Worm (Caenorhabditis elegans) whole organism, young adult: Measurements from ENCODE around the gene fbxa-82.

Source experiments
- B0019.2 ChIP-seq: fragments of 200-800 bp; sonication (Bioruptor generic); conservative IDR thresholded peaks from 2 replicates; pipeline ENCODE4 v1.3.6; 2022; ENCODE audit warnings: missing genetic modification reagents, missing genetic modification characterization, missing compliant biosample characterization
- B0035.1 ChIP-seq: sonication (generic microtip); optimal IDR thresholded peaks from 2 replicates; lab custom pipeline; 2016; ENCODE audit warnings: missing genetic modification characterization, mild to moderate bottlenecking, missing compliant biosample characterization, missing genotype, missing genetic modification reagents
- C06A6.2 ChIP-seq: fragments of 200-800 bp; sonication (Bioruptor generic); conservative IDR thresholded peaks from 2 replicates; pipeline ENCODE4 v1.3.6; 2022; ENCODE audit warnings: missing genetic modification characterization, missing compliant biosample characterization
- C17E4.6 ChIP-seq: fragments of 200-800 bp; sonication (Bioruptor generic); IDR thresholded peaks from 2 replicates; pipeline ENCODE4 v1.3.6; 2022; ENCODE audit warnings: missing genetic modification reagents, missing genetic modification characterization, missing compliant biosample characterization
- D2030.7 ChIP-seq: fragments of 200-800 bp; sonication (Bioruptor generic); IDR thresholded peaks from 2 replicates; pipeline ENCODE4 v1.3.6; 2022; ENCODE audit warnings: missing genetic modification reagents, missing genetic modification characterization, missing compliant biosample characterization
- F22D6.2 ChIP-seq: sonication (generic microtip); optimal IDR thresholded peaks from 2 replicates; lab custom pipeline; 2016; ENCODE audit warnings: mild to moderate bottlenecking, missing genetic modification characterization, missing compliant biosample characterization
- F33H1.4 ChIP-seq: fragments of 200-800 bp; sonication (Bioruptor generic); IDR thresholded peaks from 2 replicates; pipeline ENCODE4 v1.3.6; 2022; ENCODE audit warnings: missing genetic modification reagents, missing genetic modification characterization, missing compliant biosample characterization
- F52B5.7 ChIP-seq: sonication (generic microtip); optimal IDR thresholded peaks from 2 replicates; lab custom pipeline; 2016; ENCODE audit warnings: mild to moderate bottlenecking, missing genetic modification characterization, missing compliant biosample characterization
- F55B11.4 ChIP-seq: sonication (generic microtip); optimal IDR thresholded peaks from 2 replicates; lab custom pipeline; 2016; ENCODE audit warnings: missing compliant biosample characterization, missing genetic modification characterization, borderline replicate concordance; ENCODE audit not compliant: insufficient read depth
- F57A8.1 ChIP-seq: fragments of 200-800 bp; sonication (Bioruptor generic); optimal IDR thresholded peaks from 2 replicates; lab custom pipeline; 2018; ENCODE audit warnings: mild to moderate bottlenecking, missing genetic modification characterization, moderate library complexity, missing compliant biosample characterization
- Y53F4B.3 ChIP-seq: fragments of 200-800 bp; sonication (Bioruptor generic); IDR thresholded peaks from 2 replicates; pipeline ENCODE4 v1.3.6; 2022; ENCODE audit warnings: missing genetic modification reagents, missing genetic modification characterization, missing compliant biosample characterization
- Y79H2A.3 ChIP-seq: fragments of 200-800 bp; sonication (Bioruptor generic); conservative IDR thresholded peaks from 2 replicates; pipeline ENCODE4 v1.3.6; 2022; ENCODE audit warnings: missing genetic modification reagents, missing genetic modification characterization, missing compliant biosample characterization
- attf-3 ChIP-seq: fragments of 200-800 bp; sonication (Bioruptor generic); conservative IDR thresholded peaks from 2 replicates; pipeline ENCODE4 v1.3.6; 2022; ENCODE audit warnings: missing genetic modification reagents, missing genetic modification characterization, missing compliant biosample characterization
- attf-5 ChIP-seq: fragments of 200-800 bp; sonication (Bioruptor generic); optimal IDR thresholded peaks from 2 replicates; lab custom pipeline; 2018; ENCODE audit warnings: mild to moderate bottlenecking, missing genetic modification characterization, missing compliant biosample characterization
- bed-1 ChIP-seq: fragments of 200-800 bp; sonication (Bioruptor generic); IDR thresholded peaks from 2 replicates; pipeline ENCODE4 v1.3.6; 2022; ENCODE audit warnings: missing genetic modification reagents, missing genetic modification characterization, missing compliant biosample characterization
- cebp-1 ChIP-seq, 2 experiments: fragments of 200-800 bp in 1 of 2; sonication (Bioruptor generic) in 1 of 2; sonication (generic microtip) in 1 of 2; IDR thresholded peaks in 1 of 2; optimal IDR thresholded peaks in 1 of 2; 2 replicates each; pipeline versions ENCODE4 v1.3.6 to Lab custom; 2017 to 2022; ENCODE audit warnings: missing compliant biosample characterization in 2 of 2, missing genetic modification characterization in 2 of 2, mild to moderate bottlenecking in 1 of 2, missing genetic modification reagents in 1 of 2, moderate library complexity in 1 of 2
- ceh-27 ChIP-seq: fragments of 200-800 bp; sonication (Bioruptor generic); optimal IDR thresholded peaks from 2 replicates; lab custom pipeline; 2018; ENCODE audit warnings: mild to moderate bottlenecking, missing genetic modification characterization, moderate library complexity, missing compliant biosample characterization
- ceh-40 ChIP-seq: fragments of 200-800 bp; sonication (Bioruptor generic); IDR thresholded peaks from 2 replicates; pipeline ENCODE4 v1.3.6; 2022; ENCODE audit warnings: missing genetic modification characterization, missing compliant biosample characterization
- chd-7 ChIP-seq: sonication (generic microtip); optimal IDR thresholded peaks from 2 replicates; lab custom pipeline; 2016; ENCODE audit warnings: mild to moderate bottlenecking, missing genetic modification characterization, moderate library complexity, missing compliant biosample characterization
- dox-1 ChIP-seq: fragments of 200-800 bp; sonication (Bioruptor generic); IDR thresholded peaks from 2 replicates; pipeline ENCODE4 v1.3.6; 2022; ENCODE audit warnings: missing genetic modification reagents, missing genetic modification characterization, missing compliant biosample characterization
- efl-1 ChIP-seq: fragments of 150-350 bp; optimal IDR thresholded peaks from 2 replicates; lab custom pipeline; 2014; ENCODE audit warnings: missing biosample characterization, missing genetic modification reagents, missing genetic modification characterization
- egrh-3 ChIP-seq: fragments of 200-800 bp; sonication (Bioruptor generic); IDR thresholded peaks from 2 replicates; pipeline ENCODE4 v1.3.6; 2022; ENCODE audit warnings: missing genetic modification reagents, missing genetic modification characterization, missing compliant biosample characterization
- ekl-4 ChIP-seq: fragments of 200-800 bp; sonication (Bioruptor generic); IDR thresholded peaks from 2 replicates; pipeline ENCODE4 v1.3.6; 2022; ENCODE audit warnings: missing genetic modification reagents, missing genetic modification characterization, missing compliant biosample characterization
- fkh-3 ChIP-seq: sonication (generic microtip); optimal IDR thresholded peaks from 2 replicates; lab custom pipeline; 2016; ENCODE audit warnings: mild to moderate bottlenecking, missing genetic modification characterization, missing compliant biosample characterization
- him-1 ChIP-seq: sonication (generic microtip); optimal IDR thresholded peaks from 2 replicates; lab custom pipeline; 2016; ENCODE audit warnings: missing genotype, missing genetic modification reagents, missing genetic modification characterization, missing compliant biosample characterization
- hlh-26 ChIP-seq: fragments of 200-800 bp; sonication (Bioruptor generic); conservative IDR thresholded peaks from 2 replicates; pipeline ENCODE4 v1.3.6; 2022; ENCODE audit warnings: missing genetic modification reagents, missing genetic modification characterization, missing compliant biosample characterization
- hmg-1.2 ChIP-seq: fragments of 200-800 bp; sonication (Bioruptor generic); IDR thresholded peaks from 2 replicates; pipeline ENCODE4 v1.3.6; 2022; ENCODE audit warnings: missing genetic modification reagents, missing genetic modification characterization, missing compliant biosample characterization
- let-607 ChIP-seq, 2 experiments: fragments of 200-800 bp in 1 of 2; sonication (Bioruptor generic) in 1 of 2; sonication (generic microtip) in 1 of 2; optimal IDR thresholded peaks; 2 replicates each; lab custom pipeline; 2016 to 2018; ENCODE audit warnings: mild to moderate bottlenecking in 2 of 2, missing compliant biosample characterization in 2 of 2, missing genetic modification characterization in 2 of 2, moderate library complexity in 2 of 2, missing genotype in 1 of 2
- madf-10 ChIP-seq: sonication (generic microtip); optimal IDR thresholded peaks from 2 replicates; lab custom pipeline; 2016; ENCODE audit warnings: mild to moderate bottlenecking, missing genetic modification characterization, missing compliant biosample characterization
- madf-3 ChIP-seq: fragments of 200-800 bp; sonication (Bioruptor generic); IDR thresholded peaks from 2 replicates; pipeline ENCODE4 v1.3.6; 2022; ENCODE audit warnings: missing genetic modification reagents, missing genetic modification characterization, missing compliant biosample characterization
- madf-8 ChIP-seq: fragments of 200-800 bp; sonication (Bioruptor generic); conservative IDR thresholded peaks from 2 replicates; pipeline ENCODE4 v1.3.6; 2022; ENCODE audit warnings: missing genetic modification reagents, missing genetic modification characterization, missing compliant biosample characterization
- mcd-1 ChIP-seq: fragments of 200-800 bp; sonication (Bioruptor generic); IDR thresholded peaks from 2 replicates; pipeline ENCODE4 v1.3.6; 2022; ENCODE audit warnings: missing genetic modification reagents, missing genetic modification characterization, missing compliant biosample characterization
- mel-28 ChIP-seq: sonication (generic microtip); optimal IDR thresholded peaks from 2 replicates; lab custom pipeline; 2016; ENCODE audit warnings: borderline replicate concordance, mild to moderate bottlenecking, missing genetic modification characterization, missing compliant biosample characterization
- mxl-1 ChIP-seq: sonication (generic microtip); optimal IDR thresholded peaks from 2 replicates; lab custom pipeline; 2016; ENCODE audit warnings: missing genetic modification characterization, missing compliant biosample characterization
- nhr-120 ChIP-seq: fragments of 200-800 bp; sonication (Bioruptor generic); IDR thresholded peaks from 2 replicates; pipeline ENCODE4 v1.3.6; 2022; ENCODE audit warnings: missing genetic modification characterization, missing compliant biosample characterization
- nhr-179 ChIP-seq: sonication (generic microtip); optimal IDR thresholded peaks from 2 replicates; lab custom pipeline; 2016; ENCODE audit warnings: mild to moderate bottlenecking, missing genetic modification characterization, missing compliant biosample characterization
- nhr-80 ChIP-seq: sonication (generic microtip); optimal IDR thresholded peaks from 2 replicates; lab custom pipeline; 2016; ENCODE audit warnings: missing genetic modification characterization, missing compliant biosample characterization
- rpc-1 ChIP-seq, 2 experiments: fragments of 150-350 bp in 1 of 2; sonication (generic microtip) in 1 of 2; optimal IDR thresholded peaks; 2 replicates each; lab custom pipeline; 2014 to 2018; ENCODE audit warnings: missing biosample characterization in 1 of 2, missing genetic modification characterization in 1 of 2, missing genetic modification reagents in 1 of 2, missing genotype in 1 of 2
- sea-2 ChIP-seq: fragments of 200-800 bp; sonication (Bioruptor generic); IDR thresholded peaks from 2 replicates; pipeline ENCODE4 v1.3.6; 2022; ENCODE audit warnings: missing genetic modification characterization, missing compliant biosample characterization
- snpc-1.3 ChIP-seq: sonication (generic microtip); optimal IDR thresholded peaks from 2 replicates; lab custom pipeline; 2017; ENCODE audit warnings: missing genetic modification characterization, mild to moderate bottlenecking, missing compliant biosample characterization, antibody characterized with exemption, moderate library complexity, missing genotype, missing genetic modification reagents; ENCODE audit not compliant: insufficient read depth
- snpc-3.4 ChIP-seq: sonication (generic microtip); optimal IDR thresholded peaks from 2 replicates; lab custom pipeline; 2017; ENCODE audit warnings: missing genetic modification characterization, mild to moderate bottlenecking, missing compliant biosample characterization, antibody characterized with exemption, moderate library complexity, missing genotype, missing genetic modification reagents
- snpc-4 ChIP-seq, 5 experiments: fragments of 150-350 bp in 1 of 5; sonication (generic microtip) in 4 of 5; optimal IDR thresholded peaks; 2 replicates each; lab custom pipeline; 2014 to 2018; ENCODE audit warnings: missing genetic modification characterization in 5 of 5, missing biosample characterization in 3 of 5, antibody characterized with exemption in 2 of 5, mild to moderate bottlenecking in 2 of 5, missing compliant biosample characterization in 2 of 5, missing genotype in 2 of 5, moderate library complexity in 2 of 5, missing genetic modification reagents in 1 of 5
- somi-1 ChIP-seq: fragments of 200-800 bp; sonication (Bioruptor generic); optimal IDR thresholded peaks from 2 replicates; lab custom pipeline; 2018; ENCODE audit warnings: mild to moderate bottlenecking, missing genetic modification characterization, missing compliant biosample characterization
- sptf-2 ChIP-seq: fragments of 200-800 bp; sonication (Bioruptor generic); optimal IDR thresholded peaks from 2 replicates; lab custom pipeline; 2018; ENCODE audit warnings: mild to moderate bottlenecking, missing genetic modification characterization, missing compliant biosample characterization
- tlf-1 ChIP-seq: fragments of 200-800 bp; sonication (Bioruptor generic); optimal IDR thresholded peaks from 2 replicates; lab custom pipeline; 2018; ENCODE audit warnings: mild to moderate bottlenecking, missing genetic modification characterization, missing compliant biosample characterization
- unc-130 ChIP-seq: sonication (generic microtip); optimal IDR thresholded peaks from 2 replicates; lab custom pipeline; 2016; ENCODE audit warnings: missing genetic modification reagents, missing genetic modification characterization, missing compliant biosample characterization
- xnd-1 ChIP-seq: sonication (generic microtip); optimal IDR thresholded peaks from 2 replicates; lab custom pipeline; 2016; ENCODE audit warnings: missing genotype, missing genetic modification reagents, missing genetic modification characterization, missing compliant biosample characterization

Gene fbxa-82

DNA sequence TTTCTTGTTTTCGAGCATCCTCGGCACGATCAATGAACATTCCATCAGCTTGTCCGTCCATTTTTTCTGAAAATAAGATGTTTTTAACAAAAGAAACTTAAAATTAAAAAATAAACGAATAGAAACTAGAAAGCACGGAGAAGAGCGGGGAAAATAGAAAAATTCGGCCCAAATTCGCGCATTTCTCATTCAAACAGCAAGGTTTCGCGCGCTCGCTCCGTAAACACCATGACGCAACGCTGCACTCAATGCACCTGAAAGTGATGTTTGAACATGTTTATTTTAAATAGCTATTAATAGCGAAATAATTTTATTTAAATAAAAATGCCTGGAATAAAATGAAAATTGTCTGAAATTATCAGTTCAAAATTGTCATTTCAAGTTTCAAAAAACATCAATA, 7.2 kb upstream of the fbxa-82 start, which contains the start of the genes mcm-3 and C25D7.15 (continued):
- no peak for TF ChIP-seq attf-5
- TF ChIP-seq snpc-1.3, result peak; percentile 27
- no peak for TF ChIP-seq mel-28 (tag; lab: Kevin White, UChicago)
- peak; percentile 75 for TF ChIP-seq F33H1.4
- TF ChIP-seq fkh-3 (tag; lab: Kevin White, UChicago), result no peak
- no peak for TF ChIP-seq F52B5.7
- TF ChIP-seq rpc-1 (optimal IDR thresholded peaks at IDR 0.05; lab: Kevin White, UChicago), result no peak
- no peak for TF ChIP-seq rpc-1 (tag; optimal IDR thresholded peaks at IDR 0.05; lab: Kevin White, UChicago)
- TF ChIP-seq bed-1 (GFP tag; lab: Robert Waterston, UW), result no peak
- TF ChIP-seq efl-1, result peak; percentile 96
- TF ChIP-seq nhr-179 (tag; lab: Kevin White, UChicago), result no peak
- no peak for TF ChIP-seq F55B11.4 (tag; lab: Kevin White, UChicago)
- peak; percentile 68 for TF ChIP-seq tlf-1 (GFP tag; lab: Kevin White, UChicago)
- no peak for TF ChIP-seq snpc-4 (GFP tag; optimal IDR thresholded peaks at IDR 0.05; lab: Kevin White, UChicago)
- TF ChIP-seq snpc-4 (tag; optimal IDR thresholded peaks at IDR 0.05; lab: Kevin White, UChicago), result peak in 1 of 4 experiments; percentile 42
- TF ChIP-seq chd-7, result no peak
- no peak for TF ChIP-seq F22D6.2 (tag; lab: Kevin White, UChicago)
- no peak for TF ChIP-seq egrh-3 (GFP tag; lab: Robert Waterston, UW)
- TF ChIP-seq mcd-1, result peak; percentile 49
- TF ChIP-seq dox-1, result peak; percentile 69; the same call in 1 of the 2 replicates
- peak; percentile 87 for TF ChIP-seq D2030.7 (GFP tag; lab: Robert Waterston, UW)
- no peak for TF ChIP-seq ekl-4 (GFP tag; lab: Robert Waterston, UW)
- no peak for TF ChIP-seq sptf-2 (GFP tag; lab: Kevin White, UChicago)
- TF ChIP-seq Y79H2A.3 (GFP tag; lab: Robert Waterston, UW), result no peak
- TF ChIP-seq mxl-1 (tag; lab: Kevin White, UChicago), result no peak
- no peak for TF ChIP-seq hlh-26 (GFP tag; lab: Robert Waterston, UW)
- TF ChIP-seq C17E4.6 (GFP tag; lab: Robert Waterston, UW), result no peak
- TF ChIP-seq attf-3, result 0 out of 2 replicates have a peak, but pooled peaks have one; percentile 42
- peak; percentile 90 for TF ChIP-seq madf-8 (GFP tag; lab: Robert Waterston, UW)
- no peak for TF ChIP-seq B0035.1
- no peak for TF ChIP-seq Y53F4B.3 (GFP tag; lab: Robert Waterston, UW)
- no peak for TF ChIP-seq somi-1 (GFP tag; lab: Kevin White, UChicago)
- TF ChIP-seq C06A6.2 (GFP tag; lab: Robert Waterston, UW), result no peak
- TF ChIP-seq cebp-1 (GFP tag; IDR thresholded peaks at IDR 0.05; lab: Robert Waterston, UW), result no peak
- peak; percentile 6 for TF ChIP-seq cebp-1 (tag; optimal IDR thresholded peaks at IDR 0.05; lab: Kevin White, UChicago)
- no peak for TF ChIP-seq let-607 (tag; optimal IDR thresholded peaks at IDR 0.05; lab: Kevin White, UChicago)
- peak; percentile 72 for TF ChIP-seq xnd-1 (tag; lab: Kevin White, UChicago)
- peak; percentile 84 for TF ChIP-seq snpc-3.4
- peak; percentile 0 for TF ChIP-seq unc-130 (GFP tag; lab: Kevin White, UChicago)
- peak; percentile 53 for TF ChIP-seq him-1 (tag; lab: Kevin White, UChicago)
- peak; percentile 46; the same call in 1 of the 2 replicates for TF ChIP-seq hmg-1.2 (GFP tag; lab: Robert Waterston, UW)
- no peak for TF ChIP-seq madf-10 (tag; lab: Kevin White, UChicago)
- TF ChIP-seq F57A8.1 (GFP tag; lab: Kevin White, UChicago), result no peak
- peak; percentile 84 for TF ChIP-seq B0019.2 (GFP tag; lab: Robert Waterston, UW)
- no peak for TF ChIP-seq ceh-27 (GFP tag; lab: Kevin White, UChicago)
- TF ChIP-seq nhr-80 (tag; lab: Kevin White, UChicago), result no peak
- no peak for TF ChIP-seq ceh-40 (GFP tag; lab: Robert Waterston, UW)
- TF ChIP-seq nhr-120 (GFP tag; lab: Robert Waterston, UW), result no peak
- peak; percentile 78; the same call in 1 of the 2 replicates for TF ChIP-seq madf-3 (GFP tag; lab: Robert Waterston, UW)
- no peak for TF ChIP-seq sea-2 (GFP tag; lab: Robert Waterston, UW)
